Worm (Caenorhabditis elegans) whole organism, mixed stage, embryonic: Measurements from ENCODE around the gene lim-4.

Experiments used
- ceh-39 ChIP-seq: fragments of 150-350 bp; optimal IDR thresholded peaks from 2 replicates; lab custom pipeline; 2014; ENCODE audit warnings: missing biosample characterization, missing genetic modification characterization
- flh-1 ChIP-seq: fragments of 200-800 bp; sonication (Bioruptor generic); optimal IDR thresholded peaks from 2 replicates; lab custom pipeline; 2018; ENCODE audit warnings: mild to moderate bottlenecking, missing genetic modification characterization, moderate library complexity, missing compliant biosample characterization
- lin-32 ChIP-seq: fragments of 200-800 bp; sonication (Bioruptor generic); optimal IDR thresholded peaks from 2 replicates; lab custom pipeline; 2018; ENCODE audit warnings: mild to moderate bottlenecking, missing genetic modification characterization, missing compliant biosample characterization
- mab-5 ChIP-seq: fragments of 150-350 bp; optimal IDR thresholded peaks from 2 replicates; lab custom pipeline; 2014; ENCODE audit warnings: missing biosample characterization, missing genetic modification characterization
- nhr-237 ChIP-seq: fragments of 150-350 bp; optimal IDR thresholded peaks from 2 replicates; lab custom pipeline; 2014; ENCODE audit warnings: missing biosample characterization, missing genetic modification characterization
- pha-4 ChIP-seq: fragments of 150-350 bp; optimal IDR thresholded peaks from 2 replicates; lab custom pipeline; 2018; ENCODE audit warnings: missing biosample characterization, missing genetic modification reagents, missing genetic modification characterization
- sptf-1 ChIP-seq: sonication (generic microtip); optimal IDR thresholded peaks from 2 replicates; lab custom pipeline; 2017; ENCODE audit warnings: mild to moderate bottlenecking, missing genetic modification characterization, moderate library complexity, missing compliant biosample characterization
- unc-62 ChIP-seq: fragments of 150-350 bp; optimal IDR thresholded peaks from 2 replicates; lab custom pipeline; 2014; ENCODE audit warnings: missing biosample characterization, missing genetic modification reagents, missing genetic modification characterization
- ztf-11 ChIP-seq: fragments of 150-350 bp; optimal IDR thresholded peaks from 2 replicates; lab custom pipeline; 2014; ENCODE audit warnings: missing biosample characterization, missing genetic modification characterization

ce11 chrX:3859449-3859848 is 13.9 kb downstream of the lim-4 start:
- TF ChIP-seq unc-62 (GFP tag; lab: Kevin White, UChicago) (no peak), mab-5 (tag; lab: Kevin White, UChicago) (no peak), flh-1 (no peak), ceh-39 (tag; lab: Kevin White, UChicago) (no peak), lin-32 (GFP tag; lab: Kevin White, UChicago) (no peak), pha-4 (no peak), nhr-237 (tag; lab: Kevin White, UChicago) (no peak), sptf-1 (tag; lab: Kevin White, UChicago) (no peak), ztf-11 (tag; lab: Kevin White, UChicago) (no peak)
